Worm (Caenorhabditis elegans) whole organism, L4/young adult: Measurements from ENCODE around the gene R13H9.6.

ENCODE experiments used
- dao-5 ChIP-seq: sonication (generic microtip); optimal IDR thresholded peaks from 2 replicates; lab custom pipeline; 2016; ENCODE audit warnings: missing genotype, missing genetic modification characterization, moderate library complexity, missing compliant biosample characterization
- him-1 ChIP-seq: sonication (generic microtip); optimal IDR thresholded peaks from 2 replicates; lab custom pipeline; 2016; ENCODE audit warnings: missing genotype, missing genetic modification reagents, missing genetic modification characterization, missing compliant biosample characterization

- no peak for TF ChIP-seq him-1 (tag; lab: Kevin White, UChicago)
- TF ChIP-seq dao-5, result no peak
Observed at ce11 chrIV:5078846-5079245, 10.4 kb upstream of the R13H9.6 start.
